Worm (Caenorhabditis elegans) whole organism, L1 larva: Measurements from ENCODE around the gene stg-2.

ENCODE experiments used
- C16A3.4 ChIP-seq: fragments of 150-350 bp; optimal IDR thresholded peaks from 2 replicates; lab custom pipeline; 2014; ENCODE audit warnings: missing biosample characterization, missing genetic modification characterization
- C34B4.2 ChIP-seq: sonication (generic microtip); optimal IDR thresholded peaks from 2 replicates; lab custom pipeline; 2017; ENCODE audit warnings: mild to moderate bottlenecking, missing genetic modification characterization, missing compliant biosample characterization
- Y116A8C.19 ChIP-seq: sonication (generic microtip); optimal IDR thresholded peaks from 2 replicates; lab custom pipeline; 2016; ENCODE audit warnings: missing compliant biosample characterization, missing genetic modification characterization, borderline replicate concordance
- aha-1 ChIP-seq: fragments of 150-350 bp; optimal IDR thresholded peaks from 2 replicates; lab custom pipeline; 2014; ENCODE audit warnings: missing biosample characterization, missing genetic modification characterization
- blmp-1 ChIP-seq: fragments of 150-350 bp; optimal IDR thresholded peaks from 2 replicates; lab custom pipeline; 2014; ENCODE audit warnings: missing biosample characterization, missing genetic modification characterization
- ceh-8 ChIP-seq: fragments of 200-800 bp; sonication (Bioruptor generic); optimal IDR thresholded peaks from 2 replicates; lab custom pipeline; 2018; ENCODE audit warnings: mild to moderate bottlenecking, missing genetic modification characterization, moderate library complexity, missing compliant biosample characterization
- dpl-1 ChIP-seq, 3 experiments: fragments of 150-350 bp in 2 of 3; sonication (generic microtip) in 1 of 3; optimal IDR thresholded peaks; 2 replicates each; lab custom pipeline; 2014 to 2017; ENCODE audit warnings: missing biosample characterization in 3 of 3, missing genetic modification characterization in 3 of 3, missing genetic modification reagents in 3 of 3
- dsc-1 ChIP-seq: sonication (generic microtip); optimal IDR thresholded peaks from 2 replicates; lab custom pipeline; 2016; ENCODE audit warnings: mild to moderate bottlenecking, missing genetic modification characterization, missing compliant biosample characterization
- egl-13 ChIP-seq: sonication (generic microtip); optimal IDR thresholded peaks from 2 replicates; lab custom pipeline; 2016; ENCODE audit warnings: missing genotype, missing genetic modification reagents, missing genetic modification characterization, missing compliant biosample characterization
- egl-27 ChIP-seq, 2 experiments: fragments of 150-350 bp in 1 of 2; sonication (generic microtip); optimal IDR thresholded peaks; 3 replicates each; lab custom pipeline; 2017 to 2018; ENCODE audit warnings: missing biosample characterization in 2 of 2, missing genetic modification characterization in 2 of 2, missing genetic modification reagents in 2 of 2
- elt-2 ChIP-seq: sonication (generic microtip); optimal IDR thresholded peaks from 2 replicates; lab custom pipeline; 2016; ENCODE audit warnings: missing genetic modification characterization, mild to moderate bottlenecking, inconsistent platforms, missing compliant biosample characterization, missing genetic modification reagents
- elt-3 ChIP-seq, 6 experiments: fragments of 150-350 bp in 1 of 6; sonication (generic microtip); optimal IDR thresholded peaks; 2 replicates each; lab custom pipeline; 2017 to 2018; ENCODE audit warnings: missing biosample characterization in 6 of 6, missing genetic modification characterization in 6 of 6, inconsistent platforms in 1 of 6
- ets-5 ChIP-seq: fragments of 200-800 bp; sonication (Bioruptor generic); IDR thresholded peaks from 2 replicates; pipeline ENCODE4 v1.3.6; 2022; ENCODE audit warnings: missing genetic modification characterization, missing compliant biosample characterization
- fos-1 ChIP-seq: fragments of 150-350 bp; optimal IDR thresholded peaks from 2 replicates; lab custom pipeline; 2014; ENCODE audit warnings: missing biosample characterization, missing genetic modification characterization
- grh-1 ChIP-seq: fragments of 200-800 bp; sonication (Bioruptor generic); IDR thresholded peaks from 2 replicates; pipeline ENCODE4 v1.3.6; 2022; ENCODE audit warnings: missing genetic modification reagents, missing genetic modification characterization, missing compliant biosample characterization
- hlh-17 ChIP-seq: fragments of 200-800 bp; sonication (Bioruptor generic); optimal IDR thresholded peaks from 2 replicates; lab custom pipeline; 2018; ENCODE audit warnings: missing genetic modification characterization, mild to moderate bottlenecking, missing compliant biosample characterization, moderate library complexity, borderline replicate concordance
- hlh-4 ChIP-seq: sonication (generic microtip); optimal IDR thresholded peaks from 2 replicates; lab custom pipeline; 2016; ENCODE audit warnings: mild to moderate bottlenecking, missing genetic modification characterization, missing compliant biosample characterization
- hpl-2 ChIP-seq: fragments of 150-350 bp; optimal IDR thresholded peaks from 2 replicates; lab custom pipeline; 2014; ENCODE audit warnings: missing biosample characterization, missing genetic modification reagents, missing genetic modification characterization
- irx-1 ChIP-seq: sonication (generic microtip); optimal IDR thresholded peaks from 2 replicates; lab custom pipeline; 2016; ENCODE audit warnings: missing genetic modification characterization, missing compliant biosample characterization
- isw-1 ChIP-seq: fragments of 200-800 bp; sonication (Bioruptor generic); IDR thresholded peaks from 2 replicates; pipeline ENCODE4 v1.3.6; 2022; ENCODE audit warnings: missing genetic modification characterization, missing compliant biosample characterization
- jun-1 ChIP-seq: fragments of 150-350 bp; optimal IDR thresholded peaks from 2 replicates; lab custom pipeline; 2014; ENCODE audit warnings: missing biosample characterization, missing genetic modification reagents, missing genetic modification characterization
- lin-13 ChIP-seq: fragments of 150-350 bp; optimal IDR thresholded peaks from 2 replicates; lab custom pipeline; 2014; ENCODE audit warnings: missing biosample characterization, missing genetic modification reagents, missing genetic modification characterization
- lin-14 ChIP-seq: fragments of 200-800 bp; sonication (Bioruptor generic); optimal IDR thresholded peaks from 2 replicates; lab custom pipeline; 2018; ENCODE audit warnings: mild to moderate bottlenecking, missing genetic modification characterization, moderate library complexity, missing compliant biosample characterization
- lin-39 ChIP-seq: fragments of 150-350 bp; optimal IDR thresholded peaks from 2 replicates; lab custom pipeline; 2014; ENCODE audit warnings: missing biosample characterization, missing genetic modification reagents, missing genetic modification characterization
- nhr-11 ChIP-seq: fragments of 150-350 bp; optimal IDR thresholded peaks from 2 replicates; lab custom pipeline; 2014; ENCODE audit warnings: missing biosample characterization, missing genetic modification characterization
- nhr-19 ChIP-seq: fragments of 200-800 bp; sonication (Bioruptor generic); conservative IDR thresholded peaks from 2 replicates; pipeline ENCODE4 v1.3.6; 2022; ENCODE audit warnings: missing genetic modification characterization, missing compliant biosample characterization
- nhr-20 ChIP-seq: sonication (generic microtip); optimal IDR thresholded peaks from 2 replicates; lab custom pipeline; 2016; ENCODE audit warnings: mild to moderate bottlenecking, missing genetic modification characterization, missing compliant biosample characterization
- nhr-71 ChIP-seq: sonication (generic microtip); optimal IDR thresholded peaks from 2 replicates; lab custom pipeline; 2016; ENCODE audit warnings: mild to moderate bottlenecking, missing genetic modification characterization, moderate library complexity, missing compliant biosample characterization
- nhr-76 ChIP-seq: sonication (generic microtip); optimal IDR thresholded peaks from 2 replicates; lab custom pipeline; 2017; ENCODE audit warnings: missing biosample characterization, missing genetic modification characterization
- nhr-84 ChIP-seq: sonication (generic microtip); optimal IDR thresholded peaks from 2 replicates; lab custom pipeline; 2017; ENCODE audit warnings: missing biosample characterization, missing genetic modification characterization
- nhr-85 ChIP-seq: sonication (generic microtip); peaks from one replicate; lab custom pipeline; 2016; ENCODE audit warnings: missing genetic modification characterization, inconsistent platforms, missing compliant biosample characterization
- pax-3 ChIP-seq: fragments of 200-800 bp; sonication (Bioruptor generic); optimal IDR thresholded peaks from 2 replicates; lab custom pipeline; 2018; ENCODE audit warnings: mild to moderate bottlenecking, missing genetic modification characterization, moderate library complexity, missing compliant biosample characterization
- rnt-1 ChIP-seq: sonication (generic microtip); optimal IDR thresholded peaks from 2 replicates; lab custom pipeline; 2016; ENCODE audit warnings: mild to moderate bottlenecking, missing genetic modification characterization, moderate library complexity, missing compliant biosample characterization
- skn-1 ChIP-seq: fragments of 150-350 bp; optimal IDR thresholded peaks from 2 replicates; lab custom pipeline; 2014; ENCODE audit warnings: missing biosample characterization, missing genetic modification characterization
- snu-23 ChIP-seq: sonication (generic microtip); optimal IDR thresholded peaks from 2 replicates; lab custom pipeline; 2016; ENCODE audit warnings: missing genetic modification characterization, missing compliant biosample characterization
- tlp-1 ChIP-seq: fragments of 150-350 bp; optimal IDR thresholded peaks from 2 replicates; lab custom pipeline; 2014; ENCODE audit warnings: missing biosample characterization, missing genetic modification characterization
- unc-86 ChIP-seq: sonication (generic microtip); optimal IDR thresholded peaks from 2 replicates; lab custom pipeline; 2016; ENCODE audit warnings: missing genetic modification characterization, missing compliant biosample characterization
- xbp-1 ChIP-seq: sonication (generic microtip); optimal IDR thresholded peaks from 2 replicates; lab custom pipeline; 2016; ENCODE audit warnings: missing genetic modification characterization, missing compliant biosample characterization
- zag-1 ChIP-seq: fragments of 150-350 bp; optimal IDR thresholded peaks from 2 replicates; lab custom pipeline; 2014; ENCODE audit warnings: missing biosample characterization, missing genetic modification characterization
- ztf-4 ChIP-seq: fragments of 150-350 bp; optimal IDR thresholded peaks from 2 replicates; lab custom pipeline; 2014; ENCODE audit warnings: missing biosample characterization, missing genetic modification characterization

The stg-2 gene

DNA sequence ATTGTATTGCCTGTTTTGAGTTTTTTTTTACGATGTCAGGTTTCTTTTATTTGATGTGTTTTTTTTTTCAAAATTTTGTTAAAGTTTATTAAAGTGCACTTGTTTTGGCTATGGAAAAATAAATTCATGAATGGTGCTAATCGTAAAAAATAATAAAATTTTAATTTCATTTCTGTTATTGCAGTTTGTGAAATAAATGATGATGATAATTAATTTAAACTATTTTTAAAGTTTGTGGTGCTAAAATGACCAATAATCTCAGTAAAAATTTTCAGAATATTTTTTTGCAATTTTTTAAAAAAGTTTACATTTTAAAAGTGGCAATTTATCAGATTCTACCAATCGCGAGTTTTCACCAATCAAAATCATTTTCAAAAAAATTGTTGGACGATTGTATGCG lies at the start of gene stg-2:
Gene stg-2, minus strand, starts transcription at position 101 of the 400 bp plus-strand sequence.
- TF ChIP-seq jun-1, result no peak
- no peak for TF ChIP-seq rnt-1 (tag; lab: Kevin White, UChicago)
- no peak for TF ChIP-seq xbp-1 (tag; lab: Kevin White, UChicago)
- TF ChIP-seq C34B4.2 (tag; lab: Kevin White, UChicago), result no peak
- TF ChIP-seq lin-14 (GFP tag; lab: Kevin White, UChicago), result no peak

DNA sequence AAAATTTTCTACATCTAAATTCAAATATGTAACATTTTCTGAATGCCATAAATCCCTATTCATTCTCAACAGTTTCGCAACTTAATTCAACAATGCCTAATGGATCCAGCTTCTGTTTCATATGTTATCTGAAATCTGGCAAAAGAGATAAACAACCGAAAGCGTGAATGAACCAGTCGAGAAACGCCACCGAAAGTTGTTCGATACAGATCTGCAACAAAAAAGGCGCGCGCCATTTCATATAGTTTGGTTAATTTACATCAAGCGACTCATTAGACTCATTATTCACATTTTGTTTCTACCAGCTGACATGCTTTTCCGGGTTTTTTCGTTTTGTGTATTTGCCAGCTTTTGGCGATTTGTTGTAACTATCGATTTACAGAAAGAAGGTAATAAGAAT lies 37.9 kb upstream of the stg-2 start, which contains the start of gene K09E2.1:
Gene K09E2.1, plus strand, starts transcription at position 301 of the 400 bp plus-strand sequence.
- TF ChIP-seq nhr-76 (tag; lab: Kevin White, UChicago) (no peak), tlp-1 (tag; lab: Kevin White, UChicago) (no peak), nhr-71 (tag; lab: Kevin White, UChicago) (no peak), egl-13 (tag; lab: Kevin White, UChicago) (no peak), fos-1 (tag; lab: Kevin White, UChicago) (no peak), dpl-1 (GFP tag; optimal IDR thresholded peaks at IDR 0.05; lab: Kevin White, UChicago) (no peak), lin-13 (no peak), dsc-1 (no peak), elt-3 (tag; optimal IDR thresholded peaks at IDR 0.05; lab: Kevin White, UChicago) (no peak), elt-2 (no peak), Y116A8C.19 (tag; lab: Kevin White, UChicago) (no peak), grh-1 (no peak), unc-86 (tag; lab: Kevin White, UChicago) (no peak), rnt-1 (tag; lab: Kevin White, UChicago) (no peak), hlh-17 (no peak), ets-5 (GFP tag; lab: Robert Waterston, UW) (no peak), blmp-1 (no peak)

DNA sequence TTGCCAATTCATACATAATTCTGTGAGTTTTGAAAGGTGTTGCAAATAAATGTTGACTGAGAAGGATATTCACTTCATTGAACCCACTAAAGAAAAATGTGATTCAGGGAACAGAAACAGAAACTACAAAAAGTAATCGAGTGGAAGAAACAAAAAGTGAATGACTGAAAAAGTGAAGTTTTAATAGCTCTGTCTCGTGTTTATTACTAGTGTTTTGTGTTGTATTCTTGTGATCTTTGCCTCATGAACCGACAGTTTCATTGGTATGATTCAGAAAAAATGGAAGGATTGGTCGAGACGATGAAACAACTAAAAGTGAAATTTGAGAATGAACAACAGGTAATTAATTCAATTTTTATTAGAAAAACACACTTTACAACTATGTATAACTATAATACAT lies 34.2 kb upstream of the stg-2 start:
- TF ChIP-seq hpl-2 (GFP tag; lab: Kevin White, UChicago) (no peak), zag-1 (no peak), hlh-4 (tag; lab: Kevin White, UChicago) (no peak), skn-1 (tag; lab: Kevin White, UChicago) (no peak), dpl-1 (GFP tag; optimal IDR thresholded peaks at IDR 0.05; lab: Kevin White, UChicago) (no peak), lin-13 (no peak), lin-14 (GFP tag; lab: Kevin White, UChicago) (peak; percentile 28), nhr-85 (tag; lab: Kevin White, UChicago) (peak; percentile 8), egl-27 (tag; optimal IDR thresholded peaks at IDR 0.05; lab: Kevin White, UChicago) (no peak), blmp-1 (peak; percentile 7), aha-1 (tag; lab: Kevin White, UChicago) (no peak)

DNA sequence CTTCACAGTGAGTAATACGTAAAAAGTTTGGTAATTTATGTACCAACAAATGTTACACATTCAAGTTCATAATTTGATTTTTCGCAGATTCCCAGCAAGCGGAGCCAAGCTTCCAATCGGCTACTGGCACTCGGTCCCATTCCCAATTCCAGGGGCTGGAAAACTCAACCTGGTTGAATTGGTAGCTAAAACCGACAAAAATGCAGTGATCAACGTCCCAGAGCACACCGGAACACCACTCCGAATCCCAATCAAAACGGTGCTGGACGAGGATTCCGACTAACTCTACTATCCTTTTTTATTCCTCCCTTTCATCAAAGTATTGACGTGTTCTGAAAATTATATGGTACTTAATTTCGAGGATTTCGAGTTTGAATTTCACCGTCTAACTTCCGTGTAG lies 33.6 kb upstream of the stg-2 start:
- TF ChIP-seq C16A3.4 (tag; lab: Kevin White, UChicago) (no peak), blmp-1 (no peak), snu-23 (GFP tag; lab: Kevin White, UChicago) (no peak), elt-3 (tag; optimal IDR thresholded peaks at IDR 0.05; lab: Kevin White, UChicago) (no peak), nhr-20 (tag; lab: Kevin White, UChicago) (no peak), aha-1 (tag; lab: Kevin White, UChicago) (no peak), xbp-1 (tag; lab: Kevin White, UChicago) (no peak), ztf-4 (no peak), nhr-11 (tag; lab: Kevin White, UChicago) (no peak), lin-39 (tag; lab: Kevin White, UChicago) (no peak), ceh-8 (GFP tag; lab: Kevin White, UChicago) (no peak), grh-1 (no peak), isw-1 (no peak), nhr-84 (tag; lab: Kevin White, UChicago) (no peak), nhr-19 (no peak), nhr-85 (tag; lab: Kevin White, UChicago) (no peak), irx-1 (no peak), pax-3 (tag; lab: Kevin White, UChicago) (no peak)
- TF ChIP-seq, all 84 proteins: peak for 0
